Worm (Caenorhabditis elegans): ENCODE measurements around the gene sna-1.

Gene sna-1

DNA sequence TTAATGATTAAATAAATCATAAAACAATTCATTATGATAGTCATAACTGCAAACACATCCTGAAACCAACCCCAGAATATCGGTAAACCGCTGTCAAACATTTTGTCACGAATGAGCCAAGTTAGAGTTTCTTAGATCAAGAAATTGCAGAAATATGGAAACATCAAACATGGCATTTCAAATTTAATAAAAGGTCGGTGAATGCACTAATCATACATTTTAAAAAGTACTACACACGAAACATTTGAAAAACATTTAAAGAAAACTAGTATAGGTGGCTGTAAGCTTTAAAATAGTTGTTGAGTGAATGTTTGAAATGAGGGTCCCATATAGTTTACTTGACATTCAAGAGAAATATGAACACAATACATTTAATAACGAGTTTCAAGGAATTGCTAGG is 41.7 kb downstream of the sna-1 start, which contains the start of gene str-180:
str-180 (minus strand) TSS at position 101 of the 400 bp plus-strand sequence.
- TF ChIP-seq unc-62 (GFP tag; optimal IDR thresholded peaks at IDR 0.05) = no peak

DNA sequence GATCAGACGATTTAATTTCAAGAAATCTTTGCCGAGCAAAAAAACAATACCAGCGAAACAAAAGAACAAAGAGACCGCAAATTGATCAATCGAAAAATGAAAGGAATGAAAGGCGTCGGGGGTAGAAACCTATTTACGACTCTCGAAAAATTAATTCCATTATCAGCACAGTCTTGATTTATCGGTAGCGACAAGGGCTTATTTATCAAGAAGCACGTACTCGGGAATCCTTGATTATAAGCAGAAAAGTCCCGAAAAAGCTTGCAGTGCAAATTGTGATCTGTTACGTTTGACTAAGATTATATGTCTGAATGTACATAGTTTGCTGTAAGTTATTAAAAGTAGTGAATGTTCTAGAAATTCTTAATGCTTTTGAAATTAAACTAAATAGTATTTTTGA is 43.9 kb downstream of the sna-1 start:
- TF ChIP-seq unc-62 (GFP tag; optimal IDR thresholded peaks at IDR 0.05) = no peak

DNA sequence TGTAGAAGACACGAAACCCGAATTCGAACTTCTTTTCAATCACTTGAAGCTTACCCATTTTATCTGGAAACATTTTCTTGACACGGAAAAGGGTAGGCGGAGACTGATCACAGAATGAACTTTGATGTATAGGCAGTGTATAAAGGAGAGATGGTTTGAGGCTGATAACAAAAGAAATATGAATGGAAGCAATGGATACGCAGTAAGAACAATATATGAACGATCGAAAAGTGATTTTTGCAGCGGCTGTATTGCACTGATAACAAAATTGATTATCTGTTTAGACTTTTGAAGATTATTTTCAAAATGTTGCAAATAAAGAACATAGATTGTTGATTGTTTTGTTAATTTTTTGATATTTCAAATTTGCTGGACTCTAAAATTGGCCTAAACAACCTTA is 44.7 kb downstream of the sna-1 start, which contains the start of gene pmp-5:
pmp-5 (minus strand) TSS at position 63 of the 400 bp plus-strand sequence.
- TF ChIP-seq unc-62 (GFP tag; optimal IDR thresholded peaks at IDR 0.05) = no peak

DNA sequence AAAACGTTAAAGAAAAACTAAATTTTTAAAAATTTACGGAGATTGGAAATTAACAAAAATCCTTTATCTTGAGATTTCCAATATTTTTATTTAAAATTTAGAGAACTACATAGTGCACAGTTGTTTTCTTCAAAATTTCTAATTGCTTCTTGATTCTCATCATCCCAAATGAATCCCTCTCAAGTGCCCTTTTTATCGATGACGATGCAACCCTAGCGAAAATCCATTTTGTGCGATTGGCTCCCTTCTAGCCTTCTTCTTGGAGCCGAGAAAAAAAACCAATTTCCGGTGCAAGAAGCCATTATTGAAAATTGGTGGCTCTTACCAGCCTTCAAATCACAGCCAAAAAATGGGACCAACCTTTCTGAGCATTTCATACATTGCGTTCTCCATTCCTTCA is 48.0 kb downstream of the sna-1 start:
- TF ChIP-seq unc-62 (GFP tag; optimal IDR thresholded peaks at IDR 0.05) = no peak

DNA sequence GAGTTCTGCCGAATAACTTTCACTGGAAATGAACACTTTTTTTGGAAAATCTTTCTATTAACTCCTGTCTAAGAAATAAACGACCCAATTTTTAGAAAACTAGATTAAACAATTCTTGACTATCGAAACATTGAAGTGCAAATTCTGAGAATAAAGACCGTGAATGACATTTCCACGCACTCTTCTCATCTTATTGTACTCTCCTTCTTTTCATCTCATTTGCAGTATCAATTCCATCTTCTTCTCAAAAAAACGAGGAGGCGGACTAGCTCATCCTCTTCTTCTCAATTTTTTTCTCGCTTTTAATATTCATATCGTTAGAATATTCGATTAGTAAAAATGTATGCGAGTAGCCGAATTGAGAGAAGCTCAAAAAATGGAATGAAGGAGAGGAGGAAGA is 48.8 kb downstream of the sna-1 start:
- no peak for TF ChIP-seq unc-62 (GFP tag; optimal IDR thresholded peaks at IDR 0.05)

Data from whole organism, dauer.